Fruit fly (Drosophila melanogaster): Measurements from ENCODE around the gene CG8031.
A peak's percentile ranks its signal among the peaks of the same experiment; 100 is the strongest.

The CG8031 gene

DNA sequence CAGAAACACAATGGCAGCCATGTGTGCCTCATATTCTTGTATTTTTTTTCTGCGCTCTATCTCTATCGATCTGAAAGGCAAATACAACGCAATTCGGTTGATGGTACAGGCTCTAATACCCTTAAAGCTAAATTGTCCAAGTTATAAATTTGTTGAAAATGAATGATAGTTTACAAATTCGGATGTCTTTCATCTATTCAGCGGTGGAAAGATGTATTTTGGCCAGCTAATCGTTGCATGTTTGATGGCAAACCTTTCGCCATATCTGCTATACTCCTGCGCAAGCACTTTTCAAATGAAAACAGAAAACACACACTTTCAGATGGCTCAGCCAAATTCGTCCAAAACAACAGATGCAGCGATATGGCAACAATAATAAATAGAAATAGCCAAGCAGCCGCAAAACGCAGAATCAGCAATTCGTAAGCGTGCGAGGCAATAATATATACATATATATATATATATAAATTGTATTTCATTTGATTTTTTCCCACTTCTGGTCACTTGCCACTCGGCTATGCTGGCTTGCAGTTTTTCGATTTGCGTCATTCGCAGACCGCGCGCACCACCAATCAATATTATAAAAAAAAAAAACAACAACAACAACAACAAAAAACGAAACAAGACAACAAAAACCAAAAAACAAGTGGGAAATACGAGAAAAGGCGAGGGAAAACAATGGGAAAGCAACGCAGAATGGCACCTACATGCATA lies 3.2 kb upstream of the CG8031 start (continued):
- no peak for TF ChIP-seq CG11093 (GFP tag; IDR thresholded peaks at IDR 0.05)
- TF ChIP-seq CG4617 (GFP tag; optimal IDR thresholded peaks at IDR 0.05; ENCODE audit: borderline replicate concordance), result no peak
- TF ChIP-seq CG17912 (GFP tag; optimal IDR thresholded peaks at IDR 0.05), result no peak
- TF ChIP-seq CG2875 (GFP tag; optimal IDR thresholded peaks at IDR 0.05), result no peak
- peak; percentile 19 for TF ChIP-seq CoRest (tag; optimal IDR thresholded peaks at IDR 0.05)
- no peak for TF ChIP-seq CG16815 (GFP tag; optimal IDR thresholded peaks at IDR 0.05)
- no peak for TF ChIP-seq CG3163 (GFP tag; optimal IDR thresholded peaks at IDR 0.05)
- TF ChIP-seq Atf3 (GFP tag; optimal IDR thresholded peaks at IDR 0.05), result no peak
- TF ChIP-seq Kr (GFP tag; optimal IDR thresholded peaks at IDR 0.05), result no peak
- TF ChIP-seq Taf1 (GFP tag; IDR thresholded peaks at IDR 0.05), result no peak
- TF ChIP-seq cad (GFP tag; optimal IDR thresholded peaks at IDR 0.05), result no peak
- peak; percentile 55 for TF ChIP-seq D19A (tag; optimal IDR thresholded peaks at IDR 0.05)
- no peak for TF ChIP-seq CG3726 (GFP tag; IDR thresholded peaks at IDR 0.05)
- TF ChIP-seq CG7556 (GFP tag; optimal IDR thresholded peaks at IDR 0.05), result no peak
- no peak for TF ChIP-seq ftz-f1 (GFP tag; optimal IDR thresholded peaks at IDR 0.05)
- TF ChIP-seq CG11695 (GFP tag; IDR thresholded peaks at IDR 0.05), result 0 out of 3 replicates have a peak, but pooled peaks have one; percentile 16
- no peak for TF ChIP-seq dmrt11E (tag; optimal IDR thresholded peaks at IDR 0.05)
- no peak for TF ChIP-seq Spps (tag; optimal IDR thresholded peaks at IDR 0.05)
- peak; percentile 20 for TF ChIP-seq CG13624 (GFP tag; optimal IDR thresholded peaks at IDR 0.05)
- TF ChIP-seq unc-4 (GFP tag; IDR thresholded peaks at IDR 0.05; ENCODE audit: partially characterized antibody), result no peak
- no peak for TF ChIP-seq pho (GFP tag; optimal IDR thresholded peaks at IDR 0.05)
- no peak for TF ChIP-seq ab (GFP tag; optimal IDR thresholded peaks at IDR 0.05)
- no peak for TF ChIP-seq Adf1 (GFP tag; IDR thresholded peaks at IDR 0.05)
- TF ChIP-seq wor (GFP tag; IDR thresholded peaks at IDR 0.05), result no peak
- TF ChIP-seq eve (GFP tag; optimal IDR thresholded peaks at IDR 0.05), result no peak
- peak; percentile 33 for TF ChIP-seq CG1603 (tag; optimal IDR thresholded peaks at IDR 0.05)
- peak; percentile 8 for TF ChIP-seq Hsf (GFP tag; optimal IDR thresholded peaks at IDR 0.05)
- no peak for TF ChIP-seq ham (GFP tag; IDR thresholded peaks at IDR 0.05)
- TF ChIP-seq aop (GFP tag; IDR thresholded peaks at IDR 0.05), result no peak
- TF ChIP-seq Xbp1 (GFP tag; optimal IDR thresholded peaks at IDR 0.05), result peak; percentile 0
- no peak for TF ChIP-seq CG12942 (GFP tag; optimal IDR thresholded peaks at IDR 0.05)
- TF ChIP-seq CrebB (tag; optimal IDR thresholded peaks at IDR 0.05), result no peak
- no peak for TF ChIP-seq mirr (GFP tag; optimal IDR thresholded peaks at IDR 0.05)
- peak; percentile 26; the same call in 1 of the 2 replicates for TF ChIP-seq slbo (GFP tag; IDR thresholded peaks at IDR 0.05)
- TF ChIP-seq Dbx (GFP tag; IDR thresholded peaks at IDR 0.05), result no peak
- TF ChIP-seq vnd (GFP tag; IDR thresholded peaks at IDR 0.05; ENCODE audit: partially characterized antibody), result no peak
- TF ChIP-seq CG7745 (tag; optimal IDR thresholded peaks at IDR 0.05), result no peak
- no peak for TF ChIP-seq CG9727 (GFP tag; optimal IDR thresholded peaks at IDR 0.05)
- peak; percentile 46 for TF ChIP-seq CG15269 (tag; optimal IDR thresholded peaks at IDR 0.05)
- TF ChIP-seq Poxn (GFP tag; IDR thresholded peaks at IDR 0.05), result no peak
- TF ChIP-seq CG8478 (optimal IDR thresholded peaks at IDR 0.05), result no peak
- TF ChIP-seq CG7357 (GFP tag; IDR thresholded peaks at IDR 0.05), result no peak
- peak; percentile 6 for TF ChIP-seq Sox102F (GFP tag; optimal IDR thresholded peaks at IDR 0.05)
- no peak for TF ChIP-seq gsb-n (tag; optimal IDR thresholded peaks at IDR 0.05)
- TF ChIP-seq CG7963 (GFP tag; IDR thresholded peaks at IDR 0.05; ENCODE audit: partially characterized antibody), result no peak
- TF ChIP-seq fru (optimal IDR thresholded peaks at IDR 0.05), result no peak
- TF ChIP-seq CG2129 (GFP tag; IDR thresholded peaks at IDR 0.05; ENCODE audit: partially characterized antibody), result no peak
- no peak for TF ChIP-seq CG8388 (GFP tag; optimal IDR thresholded peaks at IDR 0.05)
- no peak for TF ChIP-seq sob (GFP tag; IDR thresholded peaks at IDR 0.05)
- TF ChIP-seq CG7271 (tag; optimal IDR thresholded peaks at IDR 0.05), result no peak
- no peak for TF ChIP-seq CG34376 (GFP tag; optimal IDR thresholded peaks at IDR 0.05)
